Worm (Caenorhabditis elegans) whole organism, L2 larva: Measurements from ENCODE around the gene erd-2.1.
A peak's percentile ranks its signal among the peaks of the same experiment; 100 is the strongest.

Source experiments
- C34F6.9 ChIP-seq: fragments of 150-350 bp; optimal IDR thresholded peaks from 2 replicates; lab custom pipeline; 2014; ENCODE audit warnings: missing biosample characterization, missing genetic modification characterization
- F13H6.1 ChIP-seq: sonication (generic microtip); optimal IDR thresholded peaks from 2 replicates; lab custom pipeline; 2016; ENCODE audit warnings: missing genetic modification characterization, missing compliant biosample characterization
- R02D3.7 ChIP-seq: fragments of 150-350 bp; optimal IDR thresholded peaks from 2 replicates; lab custom pipeline; 2014; ENCODE audit warnings: missing biosample characterization, missing genetic modification characterization
- Y55F3AM.14 ChIP-seq: fragments of 200-800 bp; sonication (Bioruptor generic); optimal IDR thresholded peaks from 2 replicates; lab custom pipeline; 2018; ENCODE audit warnings: mild to moderate bottlenecking, missing genetic modification characterization, missing compliant biosample characterization
- ZK546.5 ChIP-seq: sonication (generic microtip); optimal IDR thresholded peaks from 2 replicates; lab custom pipeline; 2017; ENCODE audit warnings: missing biosample characterization, missing genetic modification characterization
- alr-1 ChIP-seq: fragments of 150-350 bp; optimal IDR thresholded peaks from 2 replicates; lab custom pipeline; 2014; ENCODE audit warnings: missing biosample characterization, missing genetic modification characterization
- aly-2 ChIP-seq: fragments of 150-350 bp; optimal IDR thresholded peaks from 2 replicates; lab custom pipeline; 2014; ENCODE audit warnings: missing biosample characterization, missing genetic modification characterization
- ama-1 ChIP-seq: fragments of 150-350 bp; optimal IDR thresholded peaks from 2 replicates; lab custom pipeline; 2018; ENCODE audit warnings: inconsistent platforms
- blmp-1 ChIP-seq: sonication (generic microtip); optimal IDR thresholded peaks from 2 replicates; lab custom pipeline; 2017; ENCODE audit warnings: missing genetic modification characterization, mild to moderate bottlenecking, missing compliant biosample characterization, antibody characterized with exemption, moderate library complexity; ENCODE audit not compliant: insufficient read depth
- ceh-16 ChIP-seq: fragments of 150-350 bp; optimal IDR thresholded peaks from 2 replicates; lab custom pipeline; 2014; ENCODE audit warnings: missing biosample characterization, missing genetic modification characterization
- ceh-82 ChIP-seq: fragments of 150-350 bp; optimal IDR thresholded peaks from 2 replicates; lab custom pipeline; 2014; ENCODE audit warnings: missing biosample characterization, missing genetic modification characterization
- crh-2 ChIP-seq: sonication (generic microtip); optimal IDR thresholded peaks from 2 replicates; lab custom pipeline; 2017; ENCODE audit warnings: missing biosample characterization, missing genetic modification characterization
- dmd-4 ChIP-seq: sonication (generic microtip); optimal IDR thresholded peaks from 2 replicates; lab custom pipeline; 2017; ENCODE audit warnings: missing biosample characterization, missing genetic modification characterization
- egl-27 ChIP-seq: sonication (generic microtip); optimal IDR thresholded peaks from 3 replicates; lab custom pipeline; 2017; ENCODE audit warnings: missing biosample characterization, missing genetic modification reagents, missing genetic modification characterization
- elt-1 ChIP-seq: fragments of 150-350 bp; optimal IDR thresholded peaks from 2 replicates; lab custom pipeline; 2014; ENCODE audit warnings: missing biosample characterization, missing genetic modification characterization
- elt-3 ChIP-seq: sonication (generic microtip); optimal IDR thresholded peaks from 2 replicates; lab custom pipeline; 2017; ENCODE audit warnings: missing biosample characterization, missing genetic modification characterization
- fos-1 ChIP-seq: fragments of 150-350 bp; optimal IDR thresholded peaks from 2 replicates; lab custom pipeline; 2014; ENCODE audit warnings: missing biosample characterization, missing genetic modification characterization
- gmeb-1 ChIP-seq: fragments of 150-350 bp; optimal IDR thresholded peaks from 2 replicates; lab custom pipeline; 2014; ENCODE audit warnings: missing biosample characterization, missing genetic modification characterization
- lin-11 ChIP-seq: fragments of 150-350 bp; sonication (generic microtip); optimal IDR thresholded peaks from 2 replicates; lab custom pipeline; 2014; ENCODE audit warnings: missing biosample characterization, missing genetic modification characterization, inconsistent platforms, mixed read lengths
- lin-13 ChIP-seq: fragments of 150-350 bp; optimal IDR thresholded peaks from 2 replicates; lab custom pipeline; 2014; ENCODE audit warnings: missing biosample characterization, missing genetic modification reagents, missing genetic modification characterization
- lin-39 ChIP-seq: fragments of 150-350 bp; optimal IDR thresholded peaks from 2 replicates; lab custom pipeline; 2014; ENCODE audit warnings: missing biosample characterization, missing genetic modification reagents, missing genetic modification characterization
- lsy-2 ChIP-seq, 2 experiments: fragments of 150-350 bp in 1 of 2; sonication (generic microtip) in 1 of 2; optimal IDR thresholded peaks; 2 replicates each; lab custom pipeline; 2014 to 2017; ENCODE audit warnings: missing biosample characterization in 2 of 2, missing genetic modification characterization in 2 of 2
- mab-5 ChIP-seq: fragments of 150-350 bp; optimal IDR thresholded peaks from 2 replicates; lab custom pipeline; 2014; ENCODE audit warnings: missing biosample characterization, missing genetic modification characterization
- mbf-1 ChIP-seq: sonication (generic microtip); optimal IDR thresholded peaks from 2 replicates; lab custom pipeline; 2017; ENCODE audit warnings: missing biosample characterization, missing genetic modification characterization
- mdl-1 ChIP-seq, 2 experiments: fragments of 150-350 bp in 1 of 2; sonication (generic microtip) in 1 of 2; optimal IDR thresholded peaks; 2 replicates each; lab custom pipeline; 2017; ENCODE audit warnings: missing biosample characterization in 2 of 2, missing genetic modification characterization in 2 of 2
- nhr-10 ChIP-seq: sonication (generic microtip); optimal IDR thresholded peaks from 2 replicates; lab custom pipeline; 2017; ENCODE audit warnings: missing biosample characterization, missing genetic modification characterization
- nhr-11 ChIP-seq: fragments of 150-350 bp; optimal IDR thresholded peaks from 2 replicates; lab custom pipeline; 2014; ENCODE audit warnings: missing biosample characterization, missing genetic modification characterization
- nhr-12 ChIP-seq: fragments of 150-350 bp; optimal IDR thresholded peaks from 2 replicates; lab custom pipeline; 2014; ENCODE audit warnings: missing biosample characterization, missing genetic modification characterization
- nhr-129 ChIP-seq: fragments of 150-350 bp; optimal IDR thresholded peaks from 2 replicates; lab custom pipeline; 2014; ENCODE audit warnings: missing biosample characterization, missing genetic modification characterization
- nhr-21 ChIP-seq: fragments of 150-350 bp; optimal IDR thresholded peaks from 2 replicates; lab custom pipeline; 2014; ENCODE audit warnings: missing biosample characterization, missing genetic modification characterization
- nhr-23 ChIP-seq: fragments of 150-350 bp; optimal IDR thresholded peaks from 2 replicates; lab custom pipeline; 2014; ENCODE audit warnings: missing biosample characterization, missing genetic modification reagents, missing genetic modification characterization
- nhr-237 ChIP-seq: fragments of 150-350 bp; optimal IDR thresholded peaks from 2 replicates; lab custom pipeline; 2014; ENCODE audit warnings: missing biosample characterization, missing genetic modification characterization
- nhr-25 ChIP-seq: fragments of 150-350 bp; sonication (generic microtip); optimal IDR thresholded peaks from 3 replicates; lab custom pipeline; 2014; ENCODE audit warnings: missing biosample characterization, missing genetic modification characterization
- nhr-6 ChIP-seq: fragments of 150-350 bp; optimal IDR thresholded peaks from 2 replicates; lab custom pipeline; 2014; ENCODE audit warnings: missing biosample characterization, missing genetic modification characterization
- nhr-77 ChIP-seq: fragments of 150-350 bp; optimal IDR thresholded peaks from 2 replicates; lab custom pipeline; 2014; ENCODE audit warnings: missing biosample characterization, missing genetic modification characterization
- peb-1 ChIP-seq: fragments of 150-350 bp; optimal IDR thresholded peaks from 2 replicates; lab custom pipeline; 2014; ENCODE audit warnings: missing biosample characterization, missing genetic modification characterization
- sem-4 ChIP-seq: fragments of 150-350 bp; optimal IDR thresholded peaks from 2 replicates; lab custom pipeline; 2014; ENCODE audit warnings: missing biosample characterization, missing genetic modification reagents, missing genetic modification characterization
- skn-1 ChIP-seq: sonication (generic microtip); optimal IDR thresholded peaks from 2 replicates; lab custom pipeline; 2017; ENCODE audit warnings: missing biosample characterization, missing genetic modification characterization
- sma-3 ChIP-seq: sonication (generic microtip); optimal IDR thresholded peaks from 2 replicates; lab custom pipeline; 2016; ENCODE audit warnings: missing genetic modification reagents, missing genetic modification characterization, missing compliant biosample characterization
- sma-9 ChIP-seq, 2 experiments: fragments of 150-350 bp in 1 of 2; sonication (generic microtip) in 1 of 2; optimal IDR thresholded peaks; 2 replicates each; lab custom pipeline; 2014 to 2016; ENCODE audit warnings: missing genetic modification characterization in 2 of 2, mild to moderate bottlenecking in 1 of 2, missing biosample characterization in 1 of 2, missing compliant biosample characterization in 1 of 2, missing genetic modification reagents in 1 of 2, moderate library complexity in 1 of 2
- snpc-4 ChIP-seq: fragments of 150-350 bp; optimal IDR thresholded peaks from 2 replicates; lab custom pipeline; 2014; ENCODE audit warnings: missing biosample characterization, missing genetic modification characterization
- unc-39 ChIP-seq: fragments of 150-350 bp; optimal IDR thresholded peaks from 2 replicates; lab custom pipeline; 2014; ENCODE audit warnings: missing biosample characterization, missing genetic modification characterization
- unc-55 ChIP-seq: fragments of 150-350 bp; sonication (generic microtip); optimal IDR thresholded peaks from 3 replicates; lab custom pipeline; 2014; ENCODE audit warnings: missing biosample characterization, missing genetic modification reagents, missing genetic modification characterization
- unc-62 ChIP-seq: fragments of 150-350 bp; optimal IDR thresholded peaks from 2 replicates; lab custom pipeline; 2014; ENCODE audit warnings: missing biosample characterization, missing genetic modification reagents, missing genetic modification characterization
- zag-1 ChIP-seq: fragments of 150-350 bp; optimal IDR thresholded peaks from 2 replicates; lab custom pipeline; 2014; ENCODE audit warnings: missing biosample characterization, missing genetic modification characterization
- ztf-1 ChIP-seq: fragments of 200-800 bp; sonication (Bioruptor generic); conservative IDR thresholded peaks from 2 replicates; pipeline ENCODE4 v1.3.6; 2022; ENCODE audit warnings: missing genetic modification characterization, missing compliant biosample characterization
- ztf-11 ChIP-seq: sonication (generic microtip); optimal IDR thresholded peaks from 2 replicates; lab custom pipeline; 2017; ENCODE audit warnings: missing biosample characterization, missing genetic modification characterization
- ztf-4 ChIP-seq: fragments of 150-350 bp; optimal IDR thresholded peaks from 2 replicates; lab custom pipeline; 2014; ENCODE audit warnings: missing biosample characterization, missing genetic modification characterization

Gene erd-2.1

ce11 chrX:10146592-10146991, 12.0 kb downstream of the erd-2.1 start, which contains the start of gene unc-115:
Gene unc-115 (plus strand): TSS chrX:10146892.
- no peak for TF ChIP-seq ZK546.5
- no peak for TF ChIP-seq nhr-237 (tag; lab: Kevin White, UChicago)
- TF ChIP-seq aly-2: no peak
- TF ChIP-seq lsy-2 (tag; optimal IDR thresholded peaks at IDR 0.05; lab: Kevin White, UChicago): peak; percentile 49 to 70
- peak; percentile 84 for TF ChIP-seq crh-2
- no peak for TF ChIP-seq mbf-1 (tag; lab: Kevin White, UChicago)
- TF ChIP-seq lin-13 (GFP tag; lab: Kevin White, UChicago): peak; percentile 52
- peak; percentile 65 for TF ChIP-seq sma-3
- no peak for TF ChIP-seq R02D3.7 (tag; lab: Kevin White, UChicago)
- no peak for TF ChIP-seq nhr-77
- peak; percentile 92 for TF ChIP-seq unc-55
- TF ChIP-seq dmd-4: no peak
- TF ChIP-seq elt-3 (tag; lab: Kevin White, UChicago): no peak
- no peak for TF ChIP-seq ama-1 (lab: Kevin White, UChicago)
- TF ChIP-seq sma-9 (GFP tag; optimal IDR thresholded peaks at IDR 0.05; lab: Kevin White, UChicago): peak; percentile 81
- TF ChIP-seq sma-9 (tag; optimal IDR thresholded peaks at IDR 0.05; lab: Kevin White, UChicago): no peak
- TF ChIP-seq mab-5 (tag; lab: Kevin White, UChicago): peak; percentile 81
- peak; percentile 93 for TF ChIP-seq F13H6.1 (tag; lab: Kevin White, UChicago)
- TF ChIP-seq sem-4: peak; percentile 70
- TF ChIP-seq gmeb-1 (tag; lab: Kevin White, UChicago): no peak
- no peak for TF ChIP-seq elt-1 (tag; lab: Kevin White, UChicago)
- TF ChIP-seq Y55F3AM.14: peak; percentile 40
- TF ChIP-seq skn-1 (tag; lab: Kevin White, UChicago): no peak
- peak; percentile 86 for TF ChIP-seq peb-1 (tag; lab: Kevin White, UChicago)
- no peak for TF ChIP-seq alr-1 (tag; lab: Kevin White, UChicago)
- TF ChIP-seq nhr-21 (tag; lab: Kevin White, UChicago): peak; percentile 52
- peak; percentile 79 for TF ChIP-seq nhr-129 (tag; lab: Kevin White, UChicago)
- peak; percentile 50 for TF ChIP-seq unc-39 (tag; lab: Kevin White, UChicago)
- TF ChIP-seq nhr-10 (tag; lab: Kevin White, UChicago): no peak
- peak; percentile 6 for TF ChIP-seq ceh-82 (tag; lab: Kevin White, UChicago)
- TF ChIP-seq fos-1 (tag; lab: Kevin White, UChicago): peak; percentile 37
- TF ChIP-seq mdl-1 (tag; optimal IDR thresholded peaks at IDR 0.05; lab: Kevin White, UChicago): peak; percentile 63 to 79
- TF ChIP-seq snpc-4 (tag; lab: Kevin White, UChicago): peak; percentile 76
- TF ChIP-seq nhr-12 (tag; lab: Kevin White, UChicago): no peak
- TF ChIP-seq egl-27 (tag; lab: Kevin White, UChicago): peak; percentile 89
- peak; percentile 72 for TF ChIP-seq lin-11
- peak; percentile 28 for TF ChIP-seq ztf-11
- peak; percentile 55 for TF ChIP-seq unc-62
- no peak for TF ChIP-seq nhr-23 (tag; lab: Kevin White, UChicago)
- peak; percentile 10 for TF ChIP-seq ceh-16
- no peak for TF ChIP-seq nhr-11
- peak; percentile 38 for TF ChIP-seq ztf-4 (tag; lab: Kevin White, UChicago)
- no peak for TF ChIP-seq ztf-1 (GFP tag; lab: Robert Waterston, UW)
- peak; percentile 73 for TF ChIP-seq lin-39
- TF ChIP-seq C34F6.9 (tag; lab: Kevin White, UChicago): peak; percentile 69
- no peak for TF ChIP-seq nhr-25
- peak; percentile 90 for TF ChIP-seq zag-1 (tag; lab: Kevin White, UChicago)
- peak; percentile 76 for TF ChIP-seq blmp-1 (tag; lab: Kevin White, UChicago)
- TF ChIP-seq nhr-6 (tag; lab: Kevin White, UChicago): peak; percentile 34
